Fruit fly (Drosophila melanogaster): ENCODE results near the gene Rsph9.

Gene Rsph9

dm6 chr2L:17410358-17410757 lies 2.1 kb downstream of the Rsph9 start, which contains the start of the genes Polr2J and CG15141 (continued):
- TF ChIP-seq kah (GFP tag; optimal IDR thresholded peaks at IDR 0.05) (peak; percentile 25), E2f2 (GFP tag; IDR thresholded peaks at IDR 0.05) (peak; percentile 72), Dek (tag; optimal IDR thresholded peaks at IDR 0.05) (no peak), scrt (GFP tag; optimal IDR thresholded peaks at IDR 0.05) (peak; percentile 70), Ets97D (GFP tag; optimal IDR thresholded peaks at IDR 0.05) (peak; percentile 69), zfh1 (GFP tag; IDR thresholded peaks at IDR 0.05) (peak; percentile 84), trh (GFP tag; optimal IDR thresholded peaks at IDR 0.05) (peak; percentile 66), CG9437 (GFP tag; optimal IDR thresholded peaks at IDR 0.05) (peak; percentile 62), CG9609 (GFP tag; optimal IDR thresholded peaks at IDR 0.05) (peak; percentile 62), onecut (GFP tag; IDR thresholded peaks at IDR 0.05) (peak; percentile 48; the same call in 1 of the 2 replicates), sug (tag; optimal IDR thresholded peaks at IDR 0.05) (peak; percentile 88), eve (GFP tag; optimal IDR thresholded peaks at IDR 0.05) (no peak), vnd (GFP tag; IDR thresholded peaks at IDR 0.05; ENCODE audit: partially characterized antibody) (peak; percentile 85), CG1602 (GFP tag; optimal IDR thresholded peaks at IDR 0.05) (peak; percentile 87), CG9215 (GFP tag; IDR thresholded peaks at IDR 0.05) (peak; percentile 88), Nf-YC (tag; optimal IDR thresholded peaks at IDR 0.05) (peak; percentile 92), CG7556 (GFP tag; optimal IDR thresholded peaks at IDR 0.05) (no peak), gt (GFP tag; IDR thresholded peaks at IDR 0.05) (peak; percentile 67; the same call in 1 of the 2 replicates), tna (GFP tag; IDR thresholded peaks at IDR 0.05; ENCODE audit: partially characterized antibody) (peak; percentile 41; the same call in 1 of the 2 replicates), CG13287 (GFP tag; IDR thresholded peaks at IDR 0.05; ENCODE audit: partially characterized antibody) (peak; percentile 93), Mad (GFP tag; optimal IDR thresholded peaks at IDR 0.05) (peak; percentile 89), esg (GFP tag; conservative IDR thresholded peaks at IDR 0.05) (peak; percentile 82), luna (GFP tag; optimal IDR thresholded peaks at IDR 0.05) (no peak), Dref (GFP tag; IDR thresholded peaks at IDR 0.05) (no peak), Tbp (GFP tag; optimal IDR thresholded peaks at IDR 0.05) (no peak), CG33557 (GFP tag; optimal IDR thresholded peaks at IDR 0.05) (no peak), CG6683 (GFP tag; optimal IDR thresholded peaks at IDR 0.05) (no peak), CG9797 (GFP tag; optimal IDR thresholded peaks at IDR 0.05) (peak; percentile 60), CG17385 (GFP tag; optimal IDR thresholded peaks at IDR 0.05) (peak; percentile 70), Atf-2 (GFP tag; optimal IDR thresholded peaks at IDR 0.05) (peak; percentile 55), h (optimal IDR thresholded peaks at IDR 0.05) (no peak), seq (GFP tag; IDR thresholded peaks at IDR 0.05) (peak; percentile 40), danr (GFP tag; IDR thresholded peaks at IDR 0.05) (peak; percentile 79; the same call in 1 of the 2 replicates), trem (tag; optimal IDR thresholded peaks at IDR 0.05) (peak; percentile 90), chinmo (GFP tag; IDR thresholded peaks at IDR 0.05; ENCODE audit: partially characterized antibody) (no peak), CG2199 (GFP tag; IDR thresholded peaks at IDR 0.05) (peak; percentile 65; the same call in 1 of the 3 replicates), CG4617 (GFP tag; optimal IDR thresholded peaks at IDR 0.05; ENCODE audit: borderline replicate concordance) (peak; percentile 89), gsb-n (tag; optimal IDR thresholded peaks at IDR 0.05) (no peak), Fer3 (tag; optimal IDR thresholded peaks at IDR 0.05) (peak; percentile 81), toy (GFP tag; IDR thresholded peaks at IDR 0.05) (no peak), CG6272 (GFP tag; IDR thresholded peaks at IDR 0.05) (peak; percentile 93), CG4707 (GFP tag; optimal IDR thresholded peaks at IDR 0.05) (no peak), yki (optimal IDR thresholded peaks at IDR 0.05) (no peak), CG3407 (GFP tag; optimal IDR thresholded peaks at IDR 0.05) (peak; percentile 68), BtbVII (GFP tag; optimal IDR thresholded peaks at IDR 0.05) (peak; percentile 17), CG8290 (GFP tag; optimal IDR thresholded peaks at IDR 0.05) (peak; percentile 78), CG8290 (tag; optimal IDR thresholded peaks at IDR 0.05) (peak in 1 of 2 experiments; percentile 12), mld (GFP tag; IDR thresholded peaks at IDR 0.05; ENCODE audit: partially characterized antibody) (no peak), CG18619 (GFP tag; optimal IDR thresholded peaks at IDR 0.05) (peak; percentile 77), NC2β (GFP tag; optimal IDR thresholded peaks at IDR 0.05) (peak; percentile 54), HLH4C (GFP tag; IDR thresholded peaks at IDR 0.05; ENCODE audit: partially characterized antibody) (peak; percentile 79), btn (GFP tag; optimal IDR thresholded peaks at IDR 0.05) (peak; percentile 44)
